Worm (Caenorhabditis elegans): ENCODE data around the gene mlc-1.

- TF ChIP-seq him-1 (tag; optimal IDR thresholded peaks at IDR 0.05) (no peak), dao-5 (tag; optimal IDR thresholded peaks at IDR 0.05) (no peak)
Observed at ce11 chrX:17474521-17475170, 15.6 kb downstream of the mlc-1 start, which contains the start of gene tps-1.

Data from whole organism, L4/young adult.